Fruit fly (Drosophila melanogaster) whole organism, embryonic: ENCODE data around the gene Wdfy2.

ENCODE experiments used
- Abd-B ChIP-seq: fragments of 200-800 bp; sonication (Bioruptor generic); optimal IDR thresholded peaks from 2 replicates; lab custom pipeline; 2018; ENCODE audit warnings: missing biosample characterization, mild to moderate bottlenecking, missing genetic modification characterization, moderate library complexity
- Ada2b ChIP-seq: fragments of 200-800 bp; sonication (Bioruptor generic); IDR thresholded peaks from 2 replicates; pipeline ENCODE4 v1.3.6; 2022; ENCODE audit warnings: missing biosample characterization, missing genetic modification characterization
- B-H1 ChIP-seq: fragments of 200-800 bp; sonication (Bioruptor generic); IDR thresholded peaks from 3 replicates; pipeline ENCODE4 v1.3.6; 2022; ENCODE audit warnings: missing biosample characterization, missing genetic modification characterization
- BtbVII ChIP-seq: fragments of 200-800 bp; sonication (Bioruptor generic); optimal IDR thresholded peaks from 3 replicates; lab custom pipeline; 2017; ENCODE audit warnings: missing biosample characterization, mild to moderate bottlenecking, missing genetic modification characterization
- CG11085 ChIP-seq: fragments of 200-800 bp; sonication (Bioruptor generic); IDR thresholded peaks from 2 replicates; pipeline ENCODE4 v1.3.6; 2022; ENCODE audit warnings: missing biosample characterization, missing genetic modification characterization
- CG11093 ChIP-seq: fragments of 200-800 bp; sonication (Bioruptor generic); IDR thresholded peaks from 3 replicates; pipeline ENCODE4 v1.3.6; 2022; ENCODE audit warnings: missing biosample characterization, missing genetic modification characterization
- CG14667 ChIP-seq: fragments of 200-800 bp; sonication (Bioruptor generic); IDR thresholded peaks from 2 replicates; pipeline ENCODE4 v1.3.6; 2022; ENCODE audit warnings: missing biosample characterization, missing genetic modification characterization
- CG16779 ChIP-seq: fragments of 200-800 bp; sonication (Bioruptor generic); IDR thresholded peaks from 2 replicates; pipeline ENCODE4 v1.3.6; 2022; ENCODE audit warnings: missing biosample characterization, missing genetic modification characterization
- CG17186 ChIP-seq: fragments of 200-800 bp; sonication (Bioruptor generic); optimal IDR thresholded peaks from 3 replicates; lab custom pipeline; 2017; ENCODE audit warnings: missing biosample characterization, missing genetic modification reagents, missing genetic modification characterization
- CG17328 ChIP-seq: fragments of 200-800 bp; sonication (Bioruptor generic); IDR thresholded peaks from 2 replicates; pipeline ENCODE4 v1.3.6; 2022; ENCODE audit warnings: missing biosample characterization, missing genetic modification characterization
- CG17568 ChIP-seq: fragments of 200-800 bp; sonication (Bioruptor generic); optimal IDR thresholded peaks from 2 replicates; lab custom pipeline; 2018; ENCODE audit warnings: missing biosample characterization, mild to moderate bottlenecking, missing genetic modification characterization, moderate library complexity
- CG3065 ChIP-seq: fragments of 200-800 bp; sonication (Bioruptor generic); optimal IDR thresholded peaks from 2 replicates; lab custom pipeline; 2016; ENCODE audit warnings: missing biosample characterization, missing genetic modification characterization
- CG3407 ChIP-seq: fragments of 200-800 bp; sonication (Bioruptor generic); optimal IDR thresholded peaks from 2 replicates; lab custom pipeline; 2018; ENCODE audit warnings: missing biosample characterization, mild to moderate bottlenecking, missing genetic modification characterization
- CG43689 ChIP-seq: fragments of 200-800 bp; sonication (Bioruptor generic); IDR thresholded peaks from 2 replicates; pipeline ENCODE4 v1.3.6; 2022; ENCODE audit warnings: missing biosample characterization, missing genetic modification characterization
- CG4820 ChIP-seq: fragments of 200-800 bp; sonication (Bioruptor generic); optimal IDR thresholded peaks from 3 replicates; lab custom pipeline; 2016; ENCODE audit warnings: missing biosample characterization, missing genetic modification characterization
- CG4854 ChIP-seq: fragments of 200-800 bp; sonication (Bioruptor generic); optimal IDR thresholded peaks from 2 replicates; lab custom pipeline; 2016; ENCODE audit warnings: missing biosample characterization, missing genetic modification characterization, inconsistent platforms
- CG5245 ChIP-seq: fragments of 200-800 bp; sonication (Bioruptor generic); optimal IDR thresholded peaks from 3 replicates; lab custom pipeline; 2016; ENCODE audit warnings: missing biosample characterization, missing genetic modification characterization
- CG7987 ChIP-seq: fragments of 200-800 bp; sonication (Bioruptor generic); optimal IDR thresholded peaks from 2 replicates; lab custom pipeline; 2018; ENCODE audit warnings: missing biosample characterization, mild to moderate bottlenecking, missing genetic modification characterization, moderate library complexity
- CG9215 ChIP-seq: fragments of 200-800 bp; sonication (Bioruptor generic); IDR thresholded peaks from 2 replicates; pipeline ENCODE4 v1.3.6; 2022; ENCODE audit warnings: missing biosample characterization, missing genetic modification characterization
- CrebB ChIP-seq: fragments of 200-800 bp; sonication (Bioruptor generic); optimal IDR thresholded peaks from 3 replicates; lab custom pipeline; 2018; ENCODE audit warnings: missing biosample characterization, mild to moderate bottlenecking, missing genetic modification characterization
- D19A ChIP-seq: fragments of 200-800 bp; optimal IDR thresholded peaks from 3 replicates; lab custom pipeline; 2019; ENCODE audit warnings: missing biosample characterization, mild to moderate bottlenecking, missing genetic modification characterization, moderate library complexity
- Dbx ChIP-seq: fragments of 200-800 bp; sonication (Bioruptor generic); IDR thresholded peaks from 3 replicates; pipeline ENCODE4 v1.3.6; 2022; ENCODE audit warnings: missing biosample characterization, missing genetic modification characterization
- Dip2 ChIP-seq: fragments of 200-800 bp; sonication (Bioruptor generic); IDR thresholded peaks from 2 replicates; pipeline ENCODE4 v1.3.6; 2022; ENCODE audit warnings: missing biosample characterization, missing genetic modification characterization
- E2f1 ChIP-seq: fragments of 200-800 bp; sonication (Bioruptor generic); IDR thresholded peaks from 2 replicates; pipeline ENCODE4 v1.3.6; 2022; ENCODE audit warnings: missing biosample characterization, missing genetic modification characterization
- HLHmδ ChIP-seq: fragments of 200-800 bp; sonication (Bioruptor generic); optimal IDR thresholded peaks from 2 replicates; lab custom pipeline; 2018; ENCODE audit warnings: missing biosample characterization, mild to moderate bottlenecking, missing genetic modification characterization, moderate library complexity
- HmgD ChIP-seq: fragments of 200-800 bp; sonication (Bioruptor generic); optimal IDR thresholded peaks from 3 replicates; lab custom pipeline; 2016; ENCODE audit warnings: missing biosample characterization, missing genetic modification characterization
- Hr51 ChIP-seq, 2 experiments: fragments of 200-800 bp; sonication (Bioruptor generic); optimal IDR thresholded peaks; 2 replicates in 1 of 2; 3 replicates in 1 of 2; lab custom pipeline; 2016 to 2018; ENCODE audit warnings: missing biosample characterization in 2 of 2, missing genetic modification characterization in 2 of 2, mild to moderate bottlenecking in 1 of 2, moderate library complexity in 1 of 2
- Nf-YB ChIP-seq: fragments of 200-800 bp; sonication (Bioruptor generic); optimal IDR thresholded peaks from 3 replicates; lab custom pipeline; 2019; ENCODE audit warnings: missing biosample characterization, mild to moderate bottlenecking, missing genetic modification characterization, moderate library complexity
- Ravus ChIP-seq: fragments of 200-800 bp; sonication (Bioruptor generic); IDR thresholded peaks from 2 replicates; pipeline ENCODE4 v1.3.6; 2022; ENCODE audit warnings: missing biosample characterization, missing genetic modification characterization
- ac ChIP-seq: fragments of 200-800 bp; sonication (Bioruptor generic); optimal IDR thresholded peaks from 3 replicates; lab custom pipeline; 2017; ENCODE audit warnings: missing biosample characterization, mild to moderate bottlenecking, missing genetic modification characterization
- ara ChIP-seq: fragments of 200-800 bp; sonication (Bioruptor generic); IDR thresholded peaks from 2 replicates; pipeline ENCODE4 v1.3.6; 2022; ENCODE audit warnings: missing biosample characterization, missing genetic modification characterization
- btn ChIP-seq: fragments of 200-800 bp; sonication (Bioruptor generic); optimal IDR thresholded peaks from 2 replicates; lab custom pipeline; 2016; ENCODE audit warnings: missing biosample characterization, missing genetic modification characterization
- dysf ChIP-seq: fragments of 200-800 bp; sonication (Bioruptor generic); IDR thresholded peaks from 3 replicates; pipeline ENCODE4 v1.3.6; 2022; ENCODE audit warnings: missing biosample characterization, missing genetic modification characterization
- ems ChIP-seq: fragments of 200-800 bp; sonication (Bioruptor generic); optimal IDR thresholded peaks from 3 replicates; lab custom pipeline; 2016; ENCODE audit warnings: missing biosample characterization, missing genetic modification characterization
- ewg ChIP-seq: fragments of 200-800 bp; sonication (Bioruptor generic); optimal IDR thresholded peaks from 3 replicates; lab custom pipeline; 2017; ENCODE audit warnings: mild to moderate bottlenecking, missing biosample characterization, missing genetic modification reagents, missing genetic modification characterization
- fd3F ChIP-seq: fragments of 200-800 bp; sonication (Bioruptor generic); optimal IDR thresholded peaks from 2 replicates; lab custom pipeline; 2018; ENCODE audit warnings: missing biosample characterization, mild to moderate bottlenecking, missing genetic modification characterization, moderate library complexity
- gem ChIP-seq: fragments of 200-800 bp; sonication (Bioruptor generic); optimal IDR thresholded peaks from 2 replicates; lab custom pipeline; 2019; ENCODE audit warnings: missing biosample characterization, mild to moderate bottlenecking, missing genetic modification characterization, moderate library complexity
- ind ChIP-seq: fragments of 200-800 bp; sonication (Bioruptor generic); optimal IDR thresholded peaks from 3 replicates; lab custom pipeline; 2016; ENCODE audit warnings: missing biosample characterization, missing genetic modification characterization
- mam ChIP-seq: fragments of 200-800 bp; sonication (Bioruptor generic); optimal IDR thresholded peaks from 3 replicates; lab custom pipeline; 2016; ENCODE audit warnings: missing biosample characterization, missing genetic modification characterization
- mld ChIP-seq: fragments of 200-800 bp; sonication (Bioruptor generic); IDR thresholded peaks from 3 replicates; pipeline ENCODE4 v1.3.6; 2022; ENCODE audit warnings: missing biosample characterization, missing genetic modification characterization; ENCODE audit not compliant: partially characterized antibody
- pfk ChIP-seq: fragments of 200-800 bp; sonication (Bioruptor generic); optimal IDR thresholded peaks from 2 replicates; lab custom pipeline; 2018; ENCODE audit warnings: missing biosample characterization, mild to moderate bottlenecking, missing genetic modification characterization, moderate library complexity
- prd ChIP-seq, 3 experiments: fragments of >200 bp in 2 of 3; fragments of 200-800 bp in 1 of 3; sonication (Bioruptor generic) in 1 of 3; optimal IDR thresholded peaks in 2 of 3; IDR thresholded peaks in 1 of 3; 2 replicates in 2 of 3; 3 replicates in 1 of 3; pipeline versions ENCODE4 v1.3.6 to Lab custom; 2017 to 2022; ENCODE audit warnings: missing biosample characterization in 1 of 3, missing genetic modification characterization in 1 of 3
- repo ChIP-seq: fragments of 200-800 bp; sonication (Bioruptor generic); optimal IDR thresholded peaks from 2 replicates; lab custom pipeline; 2016; ENCODE audit warnings: missing biosample characterization, missing genetic modification characterization
- salm ChIP-seq: fragments of 200-800 bp; sonication (Bioruptor generic); optimal IDR thresholded peaks from 2 replicates; lab custom pipeline; 2018; ENCODE audit warnings: missing biosample characterization, mild to moderate bottlenecking, missing genetic modification characterization
- sisA ChIP-seq: fragments of 200-800 bp; sonication (Bioruptor generic); IDR thresholded peaks from 2 replicates; pipeline ENCODE4 v1.3.6; 2022; ENCODE audit warnings: missing biosample characterization, missing genetic modification characterization
- slbo ChIP-seq: fragments of 200-800 bp; sonication (Bioruptor generic); IDR thresholded peaks from 2 replicates; pipeline ENCODE4 v1.3.6; 2022; ENCODE audit warnings: missing biosample characterization, missing genetic modification characterization
- usp ChIP-seq: fragments of >200 bp; optimal IDR thresholded peaks from 2 replicates; lab custom pipeline; 2017; ENCODE audit warnings: missing biosample characterization, missing genetic modification characterization
- yki ChIP-seq: fragments of >200 bp; optimal IDR thresholded peaks from 3 replicates; lab custom pipeline; 2018
- zf30C ChIP-seq: fragments of 200-800 bp; sonication (Bioruptor generic); optimal IDR thresholded peaks from 3 replicates; lab custom pipeline; 2018; ENCODE audit warnings: missing biosample characterization, mild to moderate bottlenecking, missing genetic modification characterization

Wdfy2 gene

dm6 chr2L:10387869-10388726, 35.0 kb upstream of the Wdfy2 start, which contains the start of gene da (continued):
- TF ChIP-seq CG9215 (GFP tag; lab: Robert Waterston, UW) (no peak), pfk (GFP tag; lab: Kevin White, UChicago) (peak; percentile 86), ind (GFP tag; lab: Kevin White, UChicago) (peak; percentile 51), ewg (GFP tag; lab: Kevin White, UChicago) (no peak), BtbVII (peak; percentile 19), CG43689 (GFP tag; lab: Robert Waterston, UW) (no peak), sisA (GFP tag; lab: Robert Waterston, UW) (no peak; the same call in 1 of the 2 replicates), D19A (tag; lab: Kevin White, UChicago) (peak; percentile 75), usp (GFP tag; lab: Kevin White, UChicago) (no peak), CrebB (tag; lab: Kevin White, UChicago) (peak; percentile 43), Hr51 (GFP tag; optimal IDR thresholded peaks at IDR 0.05; lab: Kevin White, UChicago) (peak; percentile 39 to 46), dysf (GFP tag; lab: Robert Waterston, UW) (peak; percentile 64; the same call in 2 of the 3 replicates), CG3407 (no peak), CG17186 (GFP tag; lab: Kevin White, UChicago) (peak; percentile 79), ems (GFP tag; lab: Kevin White, UChicago) (peak; percentile 46), Nf-YB (peak; percentile 38), ac (GFP tag; lab: Kevin White, UChicago) (no peak), btn (GFP tag; lab: Kevin White, UChicago) (no peak), Ravus (GFP tag; lab: Robert Waterston, UW) (no peak), CG4854 (GFP tag; lab: Kevin White, UChicago) (peak; percentile 8), salm (tag; lab: Kevin White, UChicago) (peak; percentile 29), CG11093 (GFP tag; lab: Robert Waterston, UW) (no peak), CG17568 (peak; percentile 24), HmgD (peak; percentile 53), Ada2b (GFP tag; lab: Robert Waterston, UW) (peak; percentile 61), Abd-B (no peak), CG5245 (peak; percentile 9), repo (GFP tag; lab: Kevin White, UChicago) (no peak), yki (lab: Kevin White, UChicago) (no peak), mam (peak; percentile 70), CG14667 (no peak), Dip2 (GFP tag; lab: Robert Waterston, UW) (no peak), mld (GFP tag; lab: Robert Waterston, UW) (no peak), ara (GFP tag; lab: Robert Waterston, UW) (no peak), CG7987 (peak; percentile 45), fd3F (GFP tag; lab: Kevin White, UChicago) (peak; percentile 35), CG17328 (peak; percentile 55), CG4820 (peak; percentile 35), slbo (GFP tag; lab: Robert Waterston, UW) (peak; percentile 74), CG16779 (GFP tag; lab: Robert Waterston, UW) (no peak), zf30C (GFP tag; lab: Kevin White, UChicago) (no peak), prd (optimal IDR thresholded peaks at IDR 0.05; lab: Kevin White, UChicago) (no peak), prd (GFP tag; IDR thresholded peaks at IDR 0.05; lab: Robert Waterston, UW) (peak; percentile 74), HLHmδ (GFP tag; lab: Kevin White, UChicago) (no peak), E2f1 (GFP tag; lab: Robert Waterston, UW) (peak; percentile 50; the same call in 1 of the 2 replicates), gem (tag; lab: Kevin White, UChicago) (peak; percentile 76), CG3065 (GFP tag; lab: Kevin White, UChicago) (no peak), CG11085 (GFP tag; lab: Robert Waterston, UW) (no peak), B-H1 (peak; percentile 15; the same call in 1 of the 3 replicates), Dbx (GFP tag; lab: Robert Waterston, UW) (0 out of 3 replicates have a peak, but pooled peaks have one; percentile 15)
